Fruit fly (Drosophila melanogaster) whole organism, wandering third instar larva: ENCODE data around the gene CG32106.

ENCODE experiments used
- Abd-B ChIP-seq: fragments of >200 bp; optimal IDR thresholded peaks from 2 replicates; lab custom pipeline; 2017; ENCODE audit warnings: missing biosample characterization, missing genetic modification characterization
- CG9705 ChIP-seq: fragments of 200-800 bp; sonication (Bioruptor generic); optimal IDR thresholded peaks from 2 replicates; lab custom pipeline; 2018; ENCODE audit warnings: missing biosample characterization, mild to moderate bottlenecking, missing genetic modification characterization
- Dfd ChIP-seq: fragments of >200 bp; optimal IDR thresholded peaks from 2 replicates; lab custom pipeline; 2017; ENCODE audit warnings: missing biosample characterization, missing genetic modification characterization
- Dif ChIP-seq: fragments of 200-275, 200-300 bp; sonication (Bioruptor generic); optimal IDR thresholded peaks from 2 replicates; lab custom pipeline; 2018; ENCODE audit warnings: missing biosample characterization, missing genetic modification characterization; ENCODE audit not compliant: partially characterized antibody
- GATAd ChIP-seq: sonication (Bioruptor generic); optimal IDR thresholded peaks from 2 replicates; lab custom pipeline; 2016; ENCODE audit warnings: missing biosample characterization, missing genetic modification characterization
- HLH106 ChIP-seq: fragments of 200-800 bp; optimal IDR thresholded peaks from 3 replicates; lab custom pipeline; 2019; ENCODE audit warnings: missing biosample characterization, mild to moderate bottlenecking, missing genetic modification characterization, moderate library complexity
- Hnf4 ChIP-seq: fragments of 200-800 bp; sonication (Bioruptor generic); optimal IDR thresholded peaks from 2 replicates; lab custom pipeline; 2016; ENCODE audit warnings: missing biosample characterization, mild to moderate bottlenecking, missing genetic modification characterization
- Hr78 ChIP-seq: fragments of >200 bp; optimal IDR thresholded peaks from 2 replicates; lab custom pipeline; 2017; ENCODE audit warnings: missing biosample characterization, missing genetic modification characterization
- Hr83 ChIP-seq: fragments of 200-300 bp; sonication (Bioruptor generic); optimal IDR thresholded peaks from 2 replicates; lab custom pipeline; 2016; ENCODE audit warnings: missing biosample characterization, mild to moderate bottlenecking, missing genetic modification characterization, moderate library complexity; ENCODE audit not compliant: poor library complexity, severe bottlenecking
- Jra ChIP-seq: sonication (Bioruptor generic); optimal IDR thresholded peaks from 2 replicates; lab custom pipeline; 2016; ENCODE audit warnings: missing biosample characterization, missing genetic modification characterization
- OdsH ChIP-seq: fragments of 200-800 bp; sonication (Bioruptor generic); optimal IDR thresholded peaks from 2 replicates; lab custom pipeline; 2016; ENCODE audit warnings: missing biosample characterization, mild to moderate bottlenecking, missing genetic modification characterization
- Rel ChIP-seq, 2 experiments: fragments of 200-800 bp; sonication (Bioruptor generic) in 1 of 2; optimal IDR thresholded peaks; 2 replicates in 1 of 2; 3 replicates in 1 of 2; lab custom pipeline; 2016 to 2019; ENCODE audit warnings: mild to moderate bottlenecking in 2 of 2, missing biosample characterization in 2 of 2, missing genetic modification characterization in 2 of 2, moderate library complexity in 1 of 2
- Sp1 ChIP-seq: fragments of 200-800 bp; sonication (Bioruptor generic); optimal IDR thresholded peaks from 3 replicates; lab custom pipeline; 2019; ENCODE audit warnings: missing biosample characterization, mild to moderate bottlenecking, missing genetic modification characterization, moderate library complexity
- Vsx2 ChIP-seq: fragments of 200-300, 225-300 bp; sonication (Bioruptor generic); optimal IDR thresholded peaks from 2 replicates; lab custom pipeline; 2018; ENCODE audit warnings: missing biosample characterization, missing genetic modification characterization; ENCODE audit not compliant: partially characterized antibody
- br ChIP-seq: fragments of 200-800 bp; sonication (Bioruptor generic); optimal IDR thresholded peaks from 2 replicates; lab custom pipeline; 2016; ENCODE audit warnings: missing biosample characterization, missing genetic modification characterization
- brk ChIP-seq: fragments of 200-800 bp; sonication (Bioruptor generic); optimal IDR thresholded peaks from 2 replicates; lab custom pipeline; 2016; ENCODE audit warnings: missing biosample characterization, mild to moderate bottlenecking, missing genetic modification characterization
- dl ChIP-seq, 2 experiments: fragments of 175-275, 200-275 bp in 1 of 2; fragments of 200-275 bp in 1 of 2; sonication (Bioruptor generic); optimal IDR thresholded peaks; lab custom pipeline; 2018; ENCODE audit warnings: mild to moderate bottlenecking in 2 of 2, missing biosample characterization in 2 of 2, missing genetic modification characterization in 2 of 2, moderate library complexity in 2 of 2; ENCODE audit not compliant: partially characterized antibody in 2 of 2, insufficient read depth in 1 of 2
- dmrt93B ChIP-seq: fragments of 200-800 bp; sonication (Bioruptor generic); optimal IDR thresholded peaks from 2 replicates; lab custom pipeline; 2018; ENCODE audit warnings: missing biosample characterization, mild to moderate bottlenecking, missing genetic modification characterization
- dsf ChIP-seq: sonication (Bioruptor generic); optimal IDR thresholded peaks from 2 replicates; lab custom pipeline; 2016; ENCODE audit warnings: missing biosample characterization, missing genetic modification characterization, borderline replicate concordance
- ey ChIP-seq: fragments of 200-800 bp; sonication (Bioruptor generic); optimal IDR thresholded peaks from 2 replicates; lab custom pipeline; 2016; ENCODE audit warnings: missing biosample characterization, missing genetic modification characterization
- foxo ChIP-seq, 2 experiments: fragments of 200-800 bp; sonication (Bioruptor generic); optimal IDR thresholded peaks; 2 replicates in 1 of 2; 3 replicates in 1 of 2; lab custom pipeline; 2016 to 2017; ENCODE audit warnings: missing biosample characterization in 2 of 2, missing genetic modification characterization in 2 of 2
- fru ChIP-seq: fragments of 200-800 bp; sonication (Bioruptor generic); optimal IDR thresholded peaks from 3 replicates; lab custom pipeline; 2016; ENCODE audit warnings: missing biosample characterization, mild to moderate bottlenecking, missing genetic modification characterization
- h ChIP-seq: fragments of 200-800 bp; sonication (Bioruptor generic); optimal IDR thresholded peaks from 3 replicates; lab custom pipeline; 2016; ENCODE audit warnings: missing biosample characterization, mild to moderate bottlenecking, missing genetic modification characterization
- jim ChIP-seq: fragments of 175-275, 200-325 bp; sonication (Bioruptor generic); optimal IDR thresholded peaks from 2 replicates; lab custom pipeline; 2016; ENCODE audit warnings: missing biosample characterization, mild to moderate bottlenecking, missing genetic modification characterization
- lola ChIP-seq: fragments of >200 bp; optimal IDR thresholded peaks from 2 replicates; lab custom pipeline; 2017; ENCODE audit warnings: missing biosample characterization, missing genetic modification characterization
- pan ChIP-seq: fragments of >200 bp; optimal IDR thresholded peaks from 2 replicates; lab custom pipeline; 2017
- psq ChIP-seq: fragments of 200-800 bp; sonication (Bioruptor generic); optimal IDR thresholded peaks from 3 replicates; lab custom pipeline; 2017; ENCODE audit warnings: missing biosample characterization, mild to moderate bottlenecking, missing genetic modification characterization, moderate library complexity
- rgr ChIP-seq: fragments of 200-800 bp; sonication (Bioruptor generic); optimal IDR thresholded peaks from 3 replicates; lab custom pipeline; 2016; ENCODE audit warnings: missing biosample characterization, mild to moderate bottlenecking, missing genetic modification characterization
- sage ChIP-seq: fragments of 200-800 bp; sonication (Bioruptor generic); optimal IDR thresholded peaks from 2 replicates; lab custom pipeline; 2016; ENCODE audit warnings: missing biosample characterization, mild to moderate bottlenecking, missing genetic modification characterization
- sv ChIP-seq: fragments of 200-800 bp; sonication (Bioruptor generic); optimal IDR thresholded peaks from 3 replicates; lab custom pipeline; 2016; ENCODE audit warnings: missing biosample characterization, missing genetic modification characterization
- tai ChIP-seq: sonication (Bioruptor generic); optimal IDR thresholded peaks from 2 replicates; lab custom pipeline; 2016; ENCODE audit warnings: missing biosample characterization, missing genetic modification characterization
- usp ChIP-seq: fragments of >200 bp; optimal IDR thresholded peaks from 2 replicates; lab custom pipeline; 2017; ENCODE audit warnings: missing biosample characterization, missing genetic modification characterization
- woc ChIP-seq: sonication (Bioruptor generic); optimal IDR thresholded peaks from 2 replicates; lab custom pipeline; 2016; ENCODE audit warnings: missing biosample characterization, mild to moderate bottlenecking, missing genetic modification characterization

Gene CG32106

dm6 chr3L:12735707-12736106 is 42.8 kb downstream of the CG32106 start:
- TF ChIP-seq Abd-B (GFP tag; lab: Kevin White, UChicago) (no peak), dl (GFP tag; optimal IDR thresholded peaks at IDR 0.05; lab: Kevin White, UChicago; ENCODE audit: insufficient read depth in 1 of 2, partially characterized antibody in 2 of 2) (no peak), dmrt93B (GFP tag; lab: Kevin White, UChicago) (no peak), fru (GFP tag; lab: Kevin White, UChicago) (no peak), pan (lab: Kevin White, UChicago) (no peak), sv (GFP tag; lab: Kevin White, UChicago) (no peak), Hr78 (GFP tag; lab: Kevin White, UChicago) (no peak), Dif (GFP tag; lab: Kevin White, UChicago) (no peak), jim (GFP tag; lab: Kevin White, UChicago) (no peak), Rel (GFP tag; optimal IDR thresholded peaks at IDR 0.05; lab: Kevin White, UChicago) (no peak), Rel (tag; optimal IDR thresholded peaks at IDR 0.05; lab: Kevin White, UChicago) (no peak), Vsx2 (GFP tag; lab: Kevin White, UChicago) (no peak), tai (GFP tag; lab: Kevin White, UChicago) (no peak), rgr (GFP tag; lab: Kevin White, UChicago) (no peak), Dfd (GFP tag; lab: Kevin White, UChicago) (no peak), psq (GFP tag; lab: Kevin White, UChicago) (no peak), Jra (GFP tag; lab: Kevin White, UChicago) (no peak), brk (GFP tag; lab: Kevin White, UChicago) (no peak)

- no peak for TF ChIP-seq OdsH (GFP tag; lab: Kevin White, UChicago)
- peak; percentile 8 for TF ChIP-seq brk (GFP tag; lab: Kevin White, UChicago)
- no peak for TF ChIP-seq GATAd (GFP tag; lab: Kevin White, UChicago)
- TF ChIP-seq Dfd (GFP tag; lab: Kevin White, UChicago): no peak
- no peak for TF ChIP-seq sage (GFP tag; lab: Kevin White, UChicago)
- TF ChIP-seq tai (GFP tag; lab: Kevin White, UChicago): no peak
- TF ChIP-seq HLH106: no peak
- peak; percentile 55 for TF ChIP-seq woc (GFP tag; lab: Kevin White, UChicago)
- TF ChIP-seq fru (GFP tag; lab: Kevin White, UChicago): no peak
- no peak for TF ChIP-seq usp
- TF ChIP-seq Jra (GFP tag; lab: Kevin White, UChicago): no peak
Measured at dm6 chr3L:12734550-12735012, 43.9 kb downstream of the CG32106 start, which contains the start of the genes SmD1 and Ptp69D. SmD1 (minus strand) TSS chr3L:12734611. Ptp69D (plus strand) TSS chr3L:12734945.

- TF ChIP-seq Vsx2 (GFP tag; lab: Kevin White, UChicago) (peak; percentile 5), Hnf4 (GFP tag; lab: Kevin White, UChicago) (no peak)
Measured at dm6 chr3L:12732742-12733141, 45.8 kb downstream of the CG32106 start.

dm6 chr3L:12729601-12730000 is 48.9 kb downstream of the CG32106 start:
- TF ChIP-seq sv (GFP tag; lab: Kevin White, UChicago): no peak
- no peak for TF ChIP-seq usp
- no peak for TF ChIP-seq CG9705 (GFP tag; lab: Kevin White, UChicago)
- TF ChIP-seq lola (GFP tag; lab: Kevin White, UChicago): no peak
- no peak for TF ChIP-seq jim (GFP tag; lab: Kevin White, UChicago)
- TF ChIP-seq woc (GFP tag; lab: Kevin White, UChicago): no peak

dm6 chr3L:12727212-12727611 is 51.3 kb downstream of the CG32106 start:
- TF ChIP-seq Sp1 (no peak), Hr83 (GFP tag; lab: Kevin White, UChicago) (no peak), tai (GFP tag; lab: Kevin White, UChicago) (no peak), Jra (GFP tag; lab: Kevin White, UChicago) (no peak)

- TF ChIP-seq ey (GFP tag; lab: Kevin White, UChicago) (peak; percentile 40), HLH106 (peak; percentile 33), psq (GFP tag; lab: Kevin White, UChicago) (peak; percentile 35), dmrt93B (GFP tag; lab: Kevin White, UChicago) (peak; percentile 28), GATAd (GFP tag; lab: Kevin White, UChicago) (no peak), sage (GFP tag; lab: Kevin White, UChicago) (peak; percentile 15), pan (lab: Kevin White, UChicago) (no peak), h (peak; percentile 65), dsf (GFP tag; lab: Kevin White, UChicago) (no peak), foxo (GFP tag; optimal IDR thresholded peaks at IDR 0.05; lab: Kevin White, UChicago) (peak in 1 of 2 experiments; percentile 59), br (GFP tag; lab: Kevin White, UChicago) (no peak), Sp1 (peak; percentile 20), fru (GFP tag; lab: Kevin White, UChicago) (peak; percentile 65), rgr (GFP tag; lab: Kevin White, UChicago) (peak; percentile 6), Hnf4 (GFP tag; lab: Kevin White, UChicago) (peak; percentile 31), brk (GFP tag; lab: Kevin White, UChicago) (peak; percentile 9)
Measured at dm6 chr3L:12725749-12726148, 52.8 kb downstream of the CG32106 start.
